Worm (Caenorhabditis elegans) whole organism, L2 larva: ENCODE measurements around the gene idpa-1.

ENCODE experiments used
- ama-1 ChIP-seq: fragments of 150-350 bp; optimal IDR thresholded peaks from 2 replicates; lab custom pipeline; 2018; ENCODE audit warnings: inconsistent platforms
- blmp-1 ChIP-seq: sonication (generic microtip); optimal IDR thresholded peaks from 2 replicates; lab custom pipeline; 2017; ENCODE audit warnings: missing genetic modification characterization, mild to moderate bottlenecking, missing compliant biosample characterization, antibody characterized with exemption, moderate library complexity; ENCODE audit not compliant: insufficient read depth
- elt-3 ChIP-seq: sonication (generic microtip); optimal IDR thresholded peaks from 2 replicates; lab custom pipeline; 2017; ENCODE audit warnings: missing biosample characterization, missing genetic modification characterization
- lin-13 ChIP-seq: fragments of 150-350 bp; optimal IDR thresholded peaks from 2 replicates; lab custom pipeline; 2014; ENCODE audit warnings: missing biosample characterization, missing genetic modification reagents, missing genetic modification characterization
- mdl-1 ChIP-seq, 2 experiments: fragments of 150-350 bp in 1 of 2; sonication (generic microtip) in 1 of 2; optimal IDR thresholded peaks; 2 replicates each; lab custom pipeline; 2017; ENCODE audit warnings: missing biosample characterization in 2 of 2, missing genetic modification characterization in 2 of 2
- nhr-11 ChIP-seq: fragments of 150-350 bp; optimal IDR thresholded peaks from 2 replicates; lab custom pipeline; 2014; ENCODE audit warnings: missing biosample characterization, missing genetic modification characterization
- nhr-23 ChIP-seq: fragments of 150-350 bp; optimal IDR thresholded peaks from 2 replicates; lab custom pipeline; 2014; ENCODE audit warnings: missing biosample characterization, missing genetic modification reagents, missing genetic modification characterization
- nhr-237 ChIP-seq: fragments of 150-350 bp; optimal IDR thresholded peaks from 2 replicates; lab custom pipeline; 2014; ENCODE audit warnings: missing biosample characterization, missing genetic modification characterization
- nhr-25 ChIP-seq: fragments of 150-350 bp; sonication (generic microtip); optimal IDR thresholded peaks from 3 replicates; lab custom pipeline; 2014; ENCODE audit warnings: missing biosample characterization, missing genetic modification characterization
- nhr-6 ChIP-seq: fragments of 150-350 bp; optimal IDR thresholded peaks from 2 replicates; lab custom pipeline; 2014; ENCODE audit warnings: missing biosample characterization, missing genetic modification characterization
- skn-1 ChIP-seq: sonication (generic microtip); optimal IDR thresholded peaks from 2 replicates; lab custom pipeline; 2017; ENCODE audit warnings: missing biosample characterization, missing genetic modification characterization
- sma-9 ChIP-seq, 2 experiments: fragments of 150-350 bp in 1 of 2; sonication (generic microtip) in 1 of 2; optimal IDR thresholded peaks; 2 replicates each; lab custom pipeline; 2014 to 2016; ENCODE audit warnings: missing genetic modification characterization in 2 of 2, mild to moderate bottlenecking in 1 of 2, missing biosample characterization in 1 of 2, missing compliant biosample characterization in 1 of 2, missing genetic modification reagents in 1 of 2, moderate library complexity in 1 of 2
- ztf-11 ChIP-seq: sonication (generic microtip); optimal IDR thresholded peaks from 2 replicates; lab custom pipeline; 2017; ENCODE audit warnings: missing biosample characterization, missing genetic modification characterization

- no peak for TF ChIP-seq skn-1 (tag; lab: Kevin White, UChicago)
- no peak for TF ChIP-seq sma-9 (GFP tag; optimal IDR thresholded peaks at IDR 0.05; lab: Kevin White, UChicago)
- TF ChIP-seq sma-9 (tag; optimal IDR thresholded peaks at IDR 0.05; lab: Kevin White, UChicago): no peak
- no peak for TF ChIP-seq nhr-6
- TF ChIP-seq elt-3 (tag; lab: Kevin White, UChicago): no peak
- TF ChIP-seq mdl-1 (tag; optimal IDR thresholded peaks at IDR 0.05; lab: Kevin White, UChicago): no peak
- TF ChIP-seq nhr-237 (tag; lab: Kevin White, UChicago): no peak
- no peak for TF ChIP-seq ama-1 (lab: Kevin White, UChicago)
- no peak for TF ChIP-seq blmp-1 (tag; lab: Kevin White, UChicago)
- TF ChIP-seq ztf-11 (tag; lab: Kevin White, UChicago): no peak
- no peak for TF ChIP-seq nhr-11
- no peak for TF ChIP-seq lin-13 (GFP tag; lab: Kevin White, UChicago)
- no peak for TF ChIP-seq nhr-23 (tag; lab: Kevin White, UChicago)
- no peak for TF ChIP-seq nhr-25 (tag; lab: Kevin White, UChicago)
These were observed 21.3 kb downstream of the idpa-1 start for ce11 chrIII:2879703-2880102.
